Worm (Caenorhabditis elegans) whole organism, young adult: ENCODE data around the gene flp-8.
A peak's percentile ranks its signal among the peaks of the same experiment; 100 is the strongest.

Experiments
- B0019.2 ChIP-seq: fragments of 200-800 bp; sonication (Bioruptor generic); conservative IDR thresholded peaks from 2 replicates; pipeline ENCODE4 v1.3.6; 2022; ENCODE audit warnings: missing genetic modification reagents, missing genetic modification characterization, missing compliant biosample characterization
- B0336.3 ChIP-seq: fragments of 200-800 bp; sonication (Bioruptor generic); IDR thresholded peaks from 2 replicates; pipeline ENCODE4 v1.3.6; 2022; ENCODE audit warnings: missing genetic modification characterization, missing compliant biosample characterization
- F10E7.11 ChIP-seq: sonication (generic microtip); optimal IDR thresholded peaks from 2 replicates; lab custom pipeline; 2017; ENCODE audit warnings: mild to moderate bottlenecking, missing genetic modification characterization, moderate library complexity, missing compliant biosample characterization
- F37B4.10 ChIP-seq: fragments of 200-800 bp; sonication (Bioruptor generic); IDR thresholded peaks from 2 replicates; pipeline ENCODE4 v1.3.6; 2022; ENCODE audit warnings: missing genetic modification characterization, missing compliant biosample characterization
- K11D2.4 ChIP-seq: fragments of 200-800 bp; sonication (Bioruptor generic); IDR thresholded peaks from 2 replicates; pipeline ENCODE4 v1.3.6; 2022; ENCODE audit warnings: missing genetic modification reagents, missing genetic modification characterization, missing compliant biosample characterization
- K12H6.12 ChIP-seq: fragments of 200-800 bp; sonication (Bioruptor generic); optimal IDR thresholded peaks from 2 replicates; lab custom pipeline; 2018; ENCODE audit warnings: mild to moderate bottlenecking, missing genetic modification characterization, missing compliant biosample characterization
- Y53G8AR.9 ChIP-seq: fragments of 200-800 bp; sonication (Bioruptor generic); conservative IDR thresholded peaks from 2 replicates; pipeline ENCODE4 v1.3.6; 2022; ENCODE audit warnings: missing genetic modification reagents, missing genetic modification characterization, missing compliant biosample characterization
- Y56A3A.18 ChIP-seq: fragments of 200-800 bp; sonication (Bioruptor generic); IDR thresholded peaks from 2 replicates; pipeline ENCODE4 v1.3.6; 2022; ENCODE audit warnings: missing genetic modification reagents, missing genetic modification characterization, missing compliant biosample characterization
- ZK185.1 ChIP-seq: sonication (generic microtip); optimal IDR thresholded peaks from 2 replicates; lab custom pipeline; 2016; ENCODE audit warnings: mild to moderate bottlenecking, missing genetic modification characterization, missing compliant biosample characterization; ENCODE audit not compliant: poor library complexity, severe bottlenecking
- atf-7 ChIP-seq: sonication (generic microtip); optimal IDR thresholded peaks from 2 replicates; lab custom pipeline; 2017; ENCODE audit warnings: mild to moderate bottlenecking, missing genetic modification characterization, missing compliant biosample characterization
- athp-1 ChIP-seq: sonication (generic microtip); optimal IDR thresholded peaks from 2 replicates; lab custom pipeline; 2017; ENCODE audit warnings: mild to moderate bottlenecking, missing genetic modification characterization, missing compliant biosample characterization
- attf-5 ChIP-seq: fragments of 200-800 bp; sonication (Bioruptor generic); optimal IDR thresholded peaks from 2 replicates; lab custom pipeline; 2018; ENCODE audit warnings: mild to moderate bottlenecking, missing genetic modification characterization, missing compliant biosample characterization
- bed-2 ChIP-seq: fragments of 200-800 bp; sonication (Bioruptor generic); IDR thresholded peaks from 2 replicates; pipeline ENCODE4 v1.3.6; 2022; ENCODE audit warnings: missing genetic modification reagents, missing genetic modification characterization, missing compliant biosample characterization
- ceh-27 ChIP-seq: fragments of 200-800 bp; sonication (Bioruptor generic); optimal IDR thresholded peaks from 2 replicates; lab custom pipeline; 2018; ENCODE audit warnings: mild to moderate bottlenecking, missing genetic modification characterization, moderate library complexity, missing compliant biosample characterization
- chd-7 ChIP-seq: sonication (generic microtip); optimal IDR thresholded peaks from 2 replicates; lab custom pipeline; 2016; ENCODE audit warnings: mild to moderate bottlenecking, missing genetic modification characterization, moderate library complexity, missing compliant biosample characterization
- dox-1 ChIP-seq: fragments of 200-800 bp; sonication (Bioruptor generic); IDR thresholded peaks from 2 replicates; pipeline ENCODE4 v1.3.6; 2022; ENCODE audit warnings: missing genetic modification reagents, missing genetic modification characterization, missing compliant biosample characterization
- efl-1 ChIP-seq: fragments of 150-350 bp; optimal IDR thresholded peaks from 2 replicates; lab custom pipeline; 2014; ENCODE audit warnings: missing biosample characterization, missing genetic modification reagents, missing genetic modification characterization
- egl-18 ChIP-seq: fragments of 200-800 bp; sonication (Bioruptor generic); IDR thresholded peaks from 2 replicates; pipeline ENCODE4 v1.3.6; 2022; ENCODE audit warnings: missing genetic modification reagents, missing genetic modification characterization, missing compliant biosample characterization
- egl-44 ChIP-seq: fragments of 200-800 bp; sonication (Bioruptor generic); IDR thresholded peaks from 2 replicates; pipeline ENCODE4 v1.3.6; 2022; ENCODE audit warnings: missing genetic modification reagents, missing genetic modification characterization, missing compliant biosample characterization
- ekl-4 ChIP-seq: fragments of 200-800 bp; sonication (Bioruptor generic); IDR thresholded peaks from 2 replicates; pipeline ENCODE4 v1.3.6; 2022; ENCODE audit warnings: missing genetic modification reagents, missing genetic modification characterization, missing compliant biosample characterization
- let-526 ChIP-seq: fragments of 200-800 bp; sonication (Bioruptor generic); IDR thresholded peaks from 2 replicates; pipeline ENCODE4 v1.3.6; 2022; ENCODE audit warnings: missing genetic modification reagents, missing genetic modification characterization, missing compliant biosample characterization
- let-607 ChIP-seq, 2 experiments: fragments of 200-800 bp in 1 of 2; sonication (Bioruptor generic) in 1 of 2; sonication (generic microtip) in 1 of 2; optimal IDR thresholded peaks; 2 replicates each; lab custom pipeline; 2016 to 2018; ENCODE audit warnings: mild to moderate bottlenecking in 2 of 2, missing compliant biosample characterization in 2 of 2, missing genetic modification characterization in 2 of 2, moderate library complexity in 2 of 2, missing genotype in 1 of 2
- lin-35 ChIP-seq, 3 experiments: fragments of 150-350 bp in 2 of 3; sonication (generic microtip) in 1 of 3; optimal IDR thresholded peaks; 2 replicates each; lab custom pipeline; 2014 to 2018; ENCODE audit warnings: missing biosample characterization in 3 of 3, missing genetic modification characterization in 3 of 3, missing genetic modification reagents in 3 of 3
- lir-1 ChIP-seq: fragments of 200-800 bp; sonication (Bioruptor generic); conservative IDR thresholded peaks from 2 replicates; pipeline ENCODE4 v1.3.6; 2022; ENCODE audit warnings: missing genetic modification reagents, missing genetic modification characterization, missing compliant biosample characterization
- lsy-27 ChIP-seq: sonication (generic microtip); optimal IDR thresholded peaks from 2 replicates; lab custom pipeline; 2017; ENCODE audit warnings: missing genetic modification characterization, mild to moderate bottlenecking, missing compliant biosample characterization, antibody characterized with exemption, missing genotype, borderline replicate concordance; ENCODE audit not compliant: insufficient read depth
- nhr-27 ChIP-seq: fragments of 200-800 bp; sonication (Bioruptor generic); optimal IDR thresholded peaks from 2 replicates; lab custom pipeline; 2018; ENCODE audit warnings: mild to moderate bottlenecking, missing genetic modification characterization, moderate library complexity, missing compliant biosample characterization
- nhr-80 ChIP-seq: sonication (generic microtip); optimal IDR thresholded peaks from 2 replicates; lab custom pipeline; 2016; ENCODE audit warnings: missing genetic modification characterization, missing compliant biosample characterization
- rcor-1 ChIP-seq: fragments of 200-800 bp; sonication (Bioruptor generic); IDR thresholded peaks from 2 replicates; pipeline ENCODE4 v1.3.6; 2022; ENCODE audit warnings: missing genetic modification reagents, missing genetic modification characterization, missing compliant biosample characterization
- snpc-1.3 ChIP-seq: sonication (generic microtip); optimal IDR thresholded peaks from 2 replicates; lab custom pipeline; 2017; ENCODE audit warnings: missing genetic modification characterization, mild to moderate bottlenecking, missing compliant biosample characterization, antibody characterized with exemption, moderate library complexity, missing genotype, missing genetic modification reagents; ENCODE audit not compliant: insufficient read depth
- snpc-4 ChIP-seq, 5 experiments: fragments of 150-350 bp in 1 of 5; sonication (generic microtip) in 4 of 5; optimal IDR thresholded peaks; 2 replicates each; lab custom pipeline; 2014 to 2018; ENCODE audit warnings: missing genetic modification characterization in 5 of 5, missing biosample characterization in 3 of 5, antibody characterized with exemption in 2 of 5, mild to moderate bottlenecking in 2 of 5, missing compliant biosample characterization in 2 of 5, missing genotype in 2 of 5, moderate library complexity in 2 of 5, missing genetic modification reagents in 1 of 5
- tlf-1 ChIP-seq: fragments of 200-800 bp; sonication (Bioruptor generic); optimal IDR thresholded peaks from 2 replicates; lab custom pipeline; 2018; ENCODE audit warnings: mild to moderate bottlenecking, missing genetic modification characterization, missing compliant biosample characterization
- xnd-1 ChIP-seq: sonication (generic microtip); optimal IDR thresholded peaks from 2 replicates; lab custom pipeline; 2016; ENCODE audit warnings: missing genotype, missing genetic modification reagents, missing genetic modification characterization, missing compliant biosample characterization
- ztf-18 ChIP-seq: sonication (generic microtip); optimal IDR thresholded peaks from 2 replicates; lab custom pipeline; 2016; ENCODE audit warnings: missing genotype, mild to moderate bottlenecking, missing genetic modification characterization, missing compliant biosample characterization
- ztf-25 ChIP-seq: fragments of 200-800 bp; sonication (Bioruptor generic); IDR thresholded peaks from 2 replicates; pipeline ENCODE4 v1.3.6; 2022; ENCODE audit warnings: missing genetic modification reagents, missing genetic modification characterization, missing compliant biosample characterization
- ztf-26 ChIP-seq: sonication (generic microtip); optimal IDR thresholded peaks from 2 replicates; lab custom pipeline; 2017; ENCODE audit warnings: missing genetic modification characterization, missing compliant biosample characterization

flp-8 gene

ce11 chrX:14853712-14854217 lies 27.5 kb upstream of the flp-8 start, which contains the start of the genes C27C12.1 and C27C12.4 (continued):
- TF ChIP-seq ztf-26 (tag; lab: Kevin White, UChicago) (peak; percentile 38), let-526 (GFP tag; lab: Robert Waterston, UW) (no peak), tlf-1 (GFP tag; lab: Kevin White, UChicago) (peak; percentile 10), lsy-27 (no peak), B0336.3 (GFP tag; lab: Robert Waterston, UW) (peak; percentile 50; the same call in 1 of the 2 replicates), Y56A3A.18 (GFP tag; lab: Robert Waterston, UW) (0 out of 2 replicates have a peak, but pooled peaks have one; percentile 33), B0019.2 (GFP tag; lab: Robert Waterston, UW) (no peak), ekl-4 (GFP tag; lab: Robert Waterston, UW) (peak; percentile 57; the same call in 1 of the 2 replicates), ztf-18 (tag; lab: Kevin White, UChicago) (peak; percentile 31), snpc-4 (GFP tag; optimal IDR thresholded peaks at IDR 0.05; lab: Kevin White, UChicago) (peak; percentile 21), snpc-4 (tag; optimal IDR thresholded peaks at IDR 0.05; lab: Kevin White, UChicago) (peak in 2 of 4 experiments; percentile 67 to 75), attf-5 (GFP tag; lab: Kevin White, UChicago) (peak; percentile 81), lin-35 (GFP tag; optimal IDR thresholded peaks at IDR 0.05; lab: Kevin White, UChicago) (peak in 1 of 3 experiments; percentile 70), xnd-1 (tag; lab: Kevin White, UChicago) (no peak), dox-1 (GFP tag; lab: Robert Waterston, UW) (peak; percentile 77), ceh-27 (GFP tag; lab: Kevin White, UChicago) (peak; percentile 80), rcor-1 (GFP tag; lab: Robert Waterston, UW) (peak; percentile 17; the same call in 1 of the 2 replicates), nhr-80 (peak; percentile 83), F10E7.11 (tag; lab: Kevin White, UChicago) (no peak), chd-7 (tag; lab: Kevin White, UChicago) (peak; percentile 41), lir-1 (GFP tag; lab: Robert Waterston, UW) (0 out of 2 replicates have a peak, but pooled peaks have one; percentile 44), bed-2 (GFP tag; lab: Robert Waterston, UW) (0 out of 2 replicates have a peak, but pooled peaks have one; percentile 21), Y53G8AR.9 (GFP tag; lab: Robert Waterston, UW) (0 out of 2 replicates have a peak, but pooled peaks have one; percentile 59), K11D2.4 (peak; percentile 80), let-607 (tag; optimal IDR thresholded peaks at IDR 0.05; lab: Kevin White, UChicago) (peak; percentile 9 to 48), K12H6.12 (tag; lab: Kevin White, UChicago) (peak; percentile 75), efl-1 (GFP tag; lab: Kevin White, UChicago) (no peak), ZK185.1 (tag; lab: Kevin White, UChicago) (peak; percentile 90), snpc-1.3 (tag; lab: Kevin White, UChicago) (peak; percentile 0), atf-7 (tag; lab: Kevin White, UChicago) (peak; percentile 26)

ce11 chrX:14861752-14862151 lies 19.5 kb upstream of the flp-8 start, which contains the start of gene dmd-4:
dmd-4 (minus strand) TSS chrX:14861852.
- no peak for TF ChIP-seq athp-1 (tag; lab: Kevin White, UChicago)
- no peak for TF ChIP-seq let-526 (GFP tag; lab: Robert Waterston, UW)
- TF ChIP-seq tlf-1 (GFP tag; lab: Kevin White, UChicago): no peak
- no peak for TF ChIP-seq egl-44
- no peak for TF ChIP-seq ztf-25 (GFP tag; lab: Robert Waterston, UW)
- TF ChIP-seq egl-18 (GFP tag; lab: Robert Waterston, UW): no peak
- no peak for TF ChIP-seq snpc-1.3 (tag; lab: Kevin White, UChicago)
- no peak for TF ChIP-seq nhr-27 (tag; lab: Kevin White, UChicago)
- TF ChIP-seq F37B4.10 (GFP tag; lab: Robert Waterston, UW): no peak
